Worm (Caenorhabditis elegans) whole organism, L4 larva: ENCODE results near the gene srz-67.
"Not testable (repeated sequence)": the region's sequence is repeated elsewhere in the genome, so short reads cannot be mapped to it uniquely, and the experiment has no call there.

Source experiments
- F10B5.3 ChIP-seq: sonication (generic microtip); optimal IDR thresholded peaks from 2 replicates; lab custom pipeline; 2016; ENCODE audit warnings: mild to moderate bottlenecking, missing genetic modification characterization, missing compliant biosample characterization
- F49E8.2 ChIP-seq: sonication (generic microtip); optimal IDR thresholded peaks from 2 replicates; lab custom pipeline; 2016; ENCODE audit warnings: missing compliant biosample characterization, mild to moderate bottlenecking, missing genetic modification characterization, borderline replicate concordance
- T20F7.1 ChIP-seq: fragments of 200-800 bp; sonication (Bioruptor generic); optimal IDR thresholded peaks from 2 replicates; lab custom pipeline; 2018; ENCODE audit warnings: mild to moderate bottlenecking, missing genetic modification characterization, missing compliant biosample characterization
- ZK546.5 ChIP-seq, 2 experiments: sonication (generic microtip); optimal IDR thresholded peaks; 2 replicates each; lab custom pipeline; 2017; ENCODE audit warnings: missing biosample characterization in 2 of 2, missing genetic modification characterization in 2 of 2
- aly-2 ChIP-seq: sonication (generic microtip); optimal IDR thresholded peaks from 2 replicates; lab custom pipeline; 2018; ENCODE audit warnings: missing biosample characterization, missing genetic modification characterization
- arid-1 ChIP-seq: fragments of 200-800 bp; sonication (Bioruptor generic); conservative IDR thresholded peaks from 2 replicates; pipeline ENCODE4 v1.3.6; 2022; ENCODE audit warnings: missing genetic modification reagents, missing genetic modification characterization, missing compliant biosample characterization
- ces-1 ChIP-seq: fragments of 150-350 bp; sonication (generic microtip); optimal IDR thresholded peaks from 4 replicates; lab custom pipeline; 2014; ENCODE audit warnings: missing biosample characterization, missing genetic modification reagents, missing genetic modification characterization
- cey-2 ChIP-seq: sonication (generic microtip); optimal IDR thresholded peaks from 3 replicates; lab custom pipeline; 2017; ENCODE audit warnings: missing genetic modification characterization, mild to moderate bottlenecking, missing compliant biosample characterization, antibody characterized with exemption, borderline replicate concordance; ENCODE audit not compliant: insufficient read depth
- daf-16 ChIP-seq, 3 experiments: sonication (generic microtip); optimal IDR thresholded peaks; 2 replicates each; lab custom pipeline; 2016 to 2017; ENCODE audit warnings: missing genetic modification characterization in 3 of 3, missing genetic modification reagents in 3 of 3, mild to moderate bottlenecking in 2 of 3, missing compliant biosample characterization in 2 of 3, missing biosample characterization in 1 of 3, moderate library complexity in 1 of 3
- dmd-6 ChIP-seq: fragments of 200-800 bp; sonication (Bioruptor generic); IDR thresholded peaks from 2 replicates; pipeline ENCODE4 v1.3.6; 2022; ENCODE audit warnings: missing genetic modification reagents, missing genetic modification characterization, missing compliant biosample characterization
- egl-43 ChIP-seq: fragments of 200-800 bp; sonication (Bioruptor generic); IDR thresholded peaks from 2 replicates; pipeline ENCODE4 v1.3.6; 2022; ENCODE audit warnings: missing genetic modification reagents, missing genetic modification characterization, missing compliant biosample characterization
- fkh-10 ChIP-seq: fragments of 150-350 bp; optimal IDR thresholded peaks from 2 replicates; lab custom pipeline; 2014; ENCODE audit warnings: missing biosample characterization, missing genetic modification reagents, missing genetic modification characterization
- fos-1 ChIP-seq: fragments of 150-350 bp; optimal IDR thresholded peaks from 2 replicates; lab custom pipeline; 2014; ENCODE audit warnings: missing biosample characterization, missing genetic modification characterization
- hlh-11 ChIP-seq: fragments of 200-800 bp; sonication (Bioruptor generic); optimal IDR thresholded peaks from 2 replicates; lab custom pipeline; 2018; ENCODE audit warnings: mild to moderate bottlenecking, missing genetic modification characterization, missing compliant biosample characterization
- hmg-1.1 ChIP-seq: fragments of 200-800 bp; sonication (Bioruptor generic); IDR thresholded peaks from 2 replicates; pipeline ENCODE4 v1.3.6; 2022; ENCODE audit warnings: missing genetic modification reagents, missing genetic modification characterization, missing compliant biosample characterization
- jun-1 ChIP-seq: fragments of 150-350 bp; optimal IDR thresholded peaks from 2 replicates; lab custom pipeline; 2014; ENCODE audit warnings: missing biosample characterization, missing genetic modification reagents, missing genetic modification characterization
- madf-9 ChIP-seq: fragments of 200-800 bp; sonication (Bioruptor generic); conservative IDR thresholded peaks from 2 replicates; pipeline ENCODE4 v1.3.6; 2022; ENCODE audit warnings: missing genetic modification reagents, missing genetic modification characterization, missing compliant biosample characterization
- mes-2 ChIP-seq: sonication (generic microtip); optimal IDR thresholded peaks from 2 replicates; lab custom pipeline; 2016; ENCODE audit warnings: missing genotype, mild to moderate bottlenecking, missing genetic modification characterization, missing compliant biosample characterization; ENCODE audit not compliant: poor library complexity, severe bottlenecking
- nhr-102 ChIP-seq: sonication (generic microtip); optimal IDR thresholded peaks from 2 replicates; lab custom pipeline; 2016; ENCODE audit warnings: mild to moderate bottlenecking, missing genetic modification characterization, moderate library complexity, missing compliant biosample characterization
- nhr-11 ChIP-seq: fragments of 150-350 bp; optimal IDR thresholded peaks from 2 replicates; lab custom pipeline; 2014; ENCODE audit warnings: missing biosample characterization, missing genetic modification characterization
- nhr-28 ChIP-seq: fragments of 150-350 bp; optimal IDR thresholded peaks from 2 replicates; lab custom pipeline; 2014; ENCODE audit warnings: missing biosample characterization, missing genetic modification characterization
- nhr-48 ChIP-seq: sonication (generic microtip); optimal IDR thresholded peaks from 2 replicates; lab custom pipeline; 2016; ENCODE audit warnings: mild to moderate bottlenecking, missing genetic modification characterization, missing compliant biosample characterization
- php-3 ChIP-seq: fragments of 200-800 bp; sonication (Bioruptor generic); IDR thresholded peaks from 2 replicates; pipeline ENCODE4 v1.3.6; 2022; ENCODE audit warnings: missing genetic modification reagents, missing genetic modification characterization, missing compliant biosample characterization
- set-16 ChIP-seq: fragments of 200-800 bp; sonication (Bioruptor generic); IDR thresholded peaks from 2 replicates; pipeline ENCODE4 v1.3.6; 2022; ENCODE audit warnings: missing genetic modification reagents, missing genetic modification characterization, missing compliant biosample characterization
- skn-1 ChIP-seq: fragments of 150-350 bp; optimal IDR thresholded peaks from 2 replicates; lab custom pipeline; 2014; ENCODE audit warnings: missing biosample characterization, missing genetic modification characterization
- unc-62 ChIP-seq, 3 experiments: fragments of 150-350 bp in 1 of 3; sonication (generic microtip); optimal IDR thresholded peaks in 2 of 3; peaks in 1 of 3; 1 replicate in 1 of 3; 2 replicates in 2 of 3; lab custom pipeline; 2014 to 2017; ENCODE audit warnings: missing biosample characterization in 3 of 3, missing genetic modification characterization in 3 of 3, missing genetic modification reagents in 3 of 3, missing genotype in 1 of 3
- ztf-11 ChIP-seq: fragments of 150-350 bp; optimal IDR thresholded peaks from 2 replicates; lab custom pipeline; 2014; ENCODE audit warnings: missing biosample characterization, missing genetic modification characterization

The srz-67 gene

ce11 chrII:3202519-3202918 lies 34.4 kb downstream of the srz-67 start, which contains the start of gene sri-53:
Gene sri-53 (minus strand): TSS chrII:3202619.
- TF ChIP-seq ZK546.5 (tag; optimal IDR thresholded peaks at IDR 0.05; lab: Kevin White, UChicago): no peak
- no peak for TF ChIP-seq nhr-11
- TF ChIP-seq fkh-10 (GFP tag; lab: Kevin White, UChicago): no peak
- TF ChIP-seq hlh-11 (tag; lab: Kevin White, UChicago): no peak
- TF ChIP-seq daf-16 (GFP tag; optimal IDR thresholded peaks at IDR 0.05; lab: Kevin White, UChicago): no peak
- no peak for TF ChIP-seq daf-16 (tag; optimal IDR thresholded peaks at IDR 0.05; lab: Kevin White, UChicago)
- no peak for TF ChIP-seq nhr-48 (tag; lab: Kevin White, UChicago)
- no peak for TF ChIP-seq cey-2 (tag; lab: Kevin White, UChicago)
- no peak for TF ChIP-seq aly-2 (tag; lab: Kevin White, UChicago)
- TF ChIP-seq F49E8.2 (tag; lab: Kevin White, UChicago): no peak
- no peak for TF ChIP-seq fos-1 (tag; lab: Kevin White, UChicago)
- no peak for TF ChIP-seq dmd-6 (GFP tag; lab: Robert Waterston, UW)
- TF ChIP-seq, all 104 proteins: peak for 0

ce11 chrII:3201242-3201641 lies 35.7 kb downstream of the srz-67 start, which contains the start of gene sri-48:
Gene sri-48 (minus strand): TSS chrII:3201342.
- TF ChIP-seq ZK546.5 (tag; optimal IDR thresholded peaks at IDR 0.05; lab: Kevin White, UChicago); mes-2 (tag; lab: Kevin White, UChicago); ces-1 (GFP tag; lab: Kevin White, UChicago): not testable (repeated sequence)
- TF ChIP-seq, all 104 proteins: peak for 0; not testable (repeated sequence) for 104

- TF ChIP-seq unc-62 (GFP tag; optimal IDR thresholded peaks at IDR 0.05 in 1 of 2; lab: Kevin White, UChicago) (peak in 1 of 2 experiments; percentile 84), unc-62 (tag; optimal IDR thresholded peaks at IDR 0.05; lab: Kevin White, UChicago) (no peak), nhr-28 (tag; lab: Kevin White, UChicago) (no peak)
- TF ChIP-seq, all 104 proteins: peak for 1
Measured at ce11 chrII:3198998-3199397, 37.9 kb downstream of the srz-67 start, which contains the start of gene sri-51. Gene sri-51 (minus strand): TSS chrII:3199098.

ce11 chrII:3196966-3197365 lies 40.0 kb downstream of the srz-67 start, which contains the start of gene gcy-15:
Gene gcy-15 (minus strand): TSS chrII:3197066.
- TF ChIP-seq skn-1 (tag; lab: Kevin White, UChicago) (no peak), F10B5.3 (tag; lab: Kevin White, UChicago) (no peak), arid-1 (GFP tag; lab: Robert Waterston, UW) (no peak), nhr-102 (no peak), jun-1 (tag; lab: Kevin White, UChicago) (no peak), madf-9 (GFP tag; lab: Robert Waterston, UW) (no peak), daf-16 (GFP tag; optimal IDR thresholded peaks at IDR 0.05; lab: Kevin White, UChicago) (no peak), daf-16 (tag; optimal IDR thresholded peaks at IDR 0.05; lab: Kevin White, UChicago) (no peak), php-3 (no peak)

- no peak for TF ChIP-seq ztf-11 (tag; lab: Kevin White, UChicago)
- no peak for TF ChIP-seq hmg-1.1 (GFP tag; lab: Robert Waterston, UW)
- no peak for TF ChIP-seq mes-2 (tag; lab: Kevin White, UChicago)
- peak; percentile 79 for TF ChIP-seq set-16 (GFP tag; lab: Robert Waterston, UW)
Measured at ce11 chrII:3195739-3196138, 41.2 kb downstream of the srz-67 start.

ce11 chrII:3191544-3191943 lies 45.4 kb downstream of the srz-67 start, which contains the start of gene Y27F2A.9:
Gene Y27F2A.9 (minus strand): TSS chrII:3191644.
- TF ChIP-seq ces-1 (GFP tag; lab: Kevin White, UChicago); T20F7.1; egl-43 (GFP tag; lab: Robert Waterston, UW): not testable (repeated sequence)
- TF ChIP-seq, all 104 proteins: peak for 0; not testable (repeated sequence) for 104
